Worm (Caenorhabditis elegans) whole organism, L3 larva: ENCODE measurements around the gene bud-13.
A peak's percentile ranks its signal among the peaks of the same experiment; 100 is the strongest.

Experiments
- ama-1 ChIP-seq: fragments of 150-350 bp; optimal IDR thresholded peaks from 2 replicates; lab custom pipeline; 2018
- ceh-16 ChIP-seq: sonication (generic microtip); optimal IDR thresholded peaks from 2 replicates; lab custom pipeline; 2017; ENCODE audit warnings: missing biosample characterization, missing genetic modification characterization
- ceh-28 ChIP-seq: fragments of 150-350 bp; optimal IDR thresholded peaks from 2 replicates; lab custom pipeline; 2014; ENCODE audit warnings: missing biosample characterization, missing genetic modification reagents, missing genetic modification characterization
- ceh-82 ChIP-seq: fragments of 150-350 bp; optimal IDR thresholded peaks from 2 replicates; lab custom pipeline; 2014; ENCODE audit warnings: missing biosample characterization, missing genetic modification characterization
- daf-12 ChIP-seq: fragments of 150-350 bp; optimal IDR thresholded peaks from 2 replicates; lab custom pipeline; 2014; ENCODE audit warnings: missing biosample characterization, missing genetic modification reagents, missing genetic modification characterization
- egl-5 ChIP-seq: fragments of 150-350 bp; optimal IDR thresholded peaks from 2 replicates; lab custom pipeline; 2017; ENCODE audit warnings: missing biosample characterization, missing genetic modification reagents, missing genetic modification characterization, inconsistent platforms
- elt-1 ChIP-seq: fragments of 150-350 bp; optimal IDR thresholded peaks from 2 replicates; lab custom pipeline; 2014; ENCODE audit warnings: missing biosample characterization, missing genetic modification characterization
- elt-2 ChIP-seq: sonication (generic microtip); optimal IDR thresholded peaks from 2 replicates; lab custom pipeline; 2016; ENCODE audit warnings: missing genetic modification reagents, mild to moderate bottlenecking, missing genetic modification characterization, missing compliant biosample characterization
- elt-3 ChIP-seq, 3 experiments: fragments of 150-350 bp in 1 of 3; sonication (generic microtip) in 2 of 3; optimal IDR thresholded peaks; 2 replicates in 2 of 3; 4 replicates in 1 of 3; lab custom pipeline; 2014 to 2017; ENCODE audit warnings: missing biosample characterization in 3 of 3, missing genetic modification characterization in 3 of 3
- eor-1 ChIP-seq, 2 experiments: fragments of 150-350 bp; optimal IDR thresholded peaks; 2 replicates each; lab custom pipeline; 2014 to 2018; ENCODE audit warnings: missing biosample characterization in 2 of 2, missing genetic modification characterization in 2 of 2
- fkh-10 ChIP-seq: sonication (generic microtip); optimal IDR thresholded peaks from 2 replicates; lab custom pipeline; 2017; ENCODE audit warnings: missing biosample characterization, missing genetic modification reagents, missing genetic modification characterization
- fkh-2 ChIP-seq: fragments of 150-350 bp; optimal IDR thresholded peaks from 2 replicates; lab custom pipeline; 2014; ENCODE audit warnings: missing biosample characterization, missing genetic modification reagents, missing genetic modification characterization
- hmg-11 ChIP-seq: sonication (generic microtip); optimal IDR thresholded peaks from 2 replicates; lab custom pipeline; 2016; ENCODE audit warnings: missing genetic modification characterization, missing compliant biosample characterization
- lin-15B ChIP-seq: fragments of 150-350 bp; optimal IDR thresholded peaks from 2 replicates; lab custom pipeline; 2014; ENCODE audit warnings: missing biosample characterization, missing genetic modification characterization
- lsy-12 ChIP-seq: sonication (generic microtip); optimal IDR thresholded peaks from 2 replicates; lab custom pipeline; 2016; ENCODE audit warnings: mild to moderate bottlenecking, missing genetic modification characterization, missing compliant biosample characterization
- mdl-1 ChIP-seq: fragments of 150-350 bp; optimal IDR thresholded peaks from 2 replicates; lab custom pipeline; 2014; ENCODE audit warnings: missing biosample characterization, missing genetic modification characterization
- mml-1 ChIP-seq: fragments of 150-350 bp; sonication (generic microtip); optimal IDR thresholded peaks from 3 replicates; lab custom pipeline; 2014; ENCODE audit warnings: missing biosample characterization, missing genetic modification characterization
- nfya-1 ChIP-seq: sonication (generic microtip); optimal IDR thresholded peaks from 2 replicates; lab custom pipeline; 2017; ENCODE audit warnings: missing genetic modification characterization, mild to moderate bottlenecking, missing compliant biosample characterization, antibody characterized with exemption, moderate library complexity; ENCODE audit not compliant: insufficient read depth
- nhr-23 ChIP-seq: fragments of 150-350 bp; optimal IDR thresholded peaks from 2 replicates; lab custom pipeline; 2014; ENCODE audit warnings: missing biosample characterization, missing genetic modification reagents, missing genetic modification characterization
- nhr-237 ChIP-seq: fragments of 150-350 bp; optimal IDR thresholded peaks from 2 replicates; lab custom pipeline; 2014; ENCODE audit warnings: missing biosample characterization, missing genetic modification characterization
- nhr-25 ChIP-seq: sonication (generic microtip); optimal IDR thresholded peaks from 2 replicates; lab custom pipeline; 2017; ENCODE audit warnings: missing biosample characterization, missing genetic modification characterization
- nhr-28 ChIP-seq: fragments of 150-350 bp; optimal IDR thresholded peaks from 2 replicates; lab custom pipeline; 2014; ENCODE audit warnings: missing biosample characterization, missing genetic modification characterization
- nhr-43 ChIP-seq: sonication (generic microtip); optimal IDR thresholded peaks from 2 replicates; lab custom pipeline; 2016; ENCODE audit warnings: mild to moderate bottlenecking, missing genetic modification characterization, missing compliant biosample characterization; ENCODE audit not compliant: poor library complexity, severe bottlenecking
- nhr-77 ChIP-seq: fragments of 150-350 bp; optimal IDR thresholded peaks from 2 replicates; lab custom pipeline; 2014; ENCODE audit warnings: missing biosample characterization, missing genetic modification characterization
- pha-4 ChIP-seq: fragments of 150-350 bp; optimal IDR thresholded peaks from 2 replicates; lab custom pipeline; 2014; ENCODE audit warnings: missing biosample characterization, missing genetic modification reagents, missing genetic modification characterization
- pqm-1 ChIP-seq: fragments of 150-350 bp; optimal IDR thresholded peaks from 2 replicates; lab custom pipeline; 2017; ENCODE audit warnings: missing biosample characterization, missing genetic modification characterization, inconsistent platforms
- sea-2 ChIP-seq: fragments of 150-350 bp; sonication (generic microtip); optimal IDR thresholded peaks from 4 replicates; lab custom pipeline; 2014; ENCODE audit warnings: missing biosample characterization, missing genetic modification reagents, missing genetic modification characterization
- skn-1 ChIP-seq: fragments of 150-350 bp; optimal IDR thresholded peaks from 2 replicates; lab custom pipeline; 2014; ENCODE audit warnings: missing biosample characterization, missing genetic modification characterization
- snpc-4 ChIP-seq: fragments of 150-350 bp; optimal IDR thresholded peaks from 2 replicates; lab custom pipeline; 2014; ENCODE audit warnings: missing biosample characterization, missing genetic modification characterization
- tbx-2 ChIP-seq: sonication (generic microtip); optimal IDR thresholded peaks from 2 replicates; lab custom pipeline; 2016; ENCODE audit warnings: mild to moderate bottlenecking, missing genetic modification characterization, missing compliant biosample characterization
- zag-1 ChIP-seq: fragments of 150-350 bp; optimal IDR thresholded peaks from 2 replicates; lab custom pipeline; 2014; ENCODE audit warnings: missing biosample characterization, missing genetic modification characterization
- ztf-11 ChIP-seq: fragments of 150-350 bp; optimal IDR thresholded peaks from 2 replicates; lab custom pipeline; 2014; ENCODE audit warnings: missing biosample characterization, missing genetic modification characterization
- ztf-4 ChIP-seq: fragments of 150-350 bp; optimal IDR thresholded peaks from 2 replicates; lab custom pipeline; 2014; ENCODE audit warnings: missing biosample characterization, missing genetic modification characterization

Gene bud-13

ce11 chrIII:8981847-8982479 is 14.4 kb upstream of the bud-13 start, which contains the start of gene pde-2:
Gene pde-2, minus strand, starts transcription at chrIII:8981897.
- TF ChIP-seq nhr-25 (tag; lab: Kevin White, UChicago) (peak; percentile 38), nhr-43 (tag; lab: Kevin White, UChicago) (peak; percentile 46), nhr-23 (tag; lab: Kevin White, UChicago) (peak; percentile 25), ceh-28 (tag; lab: Kevin White, UChicago) (peak; percentile 7), nhr-237 (tag; lab: Kevin White, UChicago) (no peak), snpc-4 (peak; percentile 23), elt-1 (tag; lab: Kevin White, UChicago) (no peak), fkh-2 (tag; lab: Kevin White, UChicago) (no peak), eor-1 (tag; optimal IDR thresholded peaks at IDR 0.05; lab: Kevin White, UChicago) (no peak), skn-1 (tag; lab: Kevin White, UChicago) (no peak), tbx-2 (tag; lab: Kevin White, UChicago) (peak; percentile 34), egl-5 (tag; lab: Kevin White, UChicago) (peak; percentile 18), lin-15B (tag; lab: Kevin White, UChicago) (peak; percentile 31), ama-1 (lab: Kevin White, UChicago) (peak; percentile 67), hmg-11 (tag; lab: Kevin White, UChicago) (peak; percentile 70), nhr-77 (no peak), fkh-10 (GFP tag; lab: Kevin White, UChicago) (peak; percentile 78), pqm-1 (tag; lab: Kevin White, UChicago) (no peak), elt-3 (tag; optimal IDR thresholded peaks at IDR 0.05; lab: Kevin White, UChicago) (no peak), mml-1 (tag; lab: Kevin White, UChicago) (no peak), nfya-1 (tag; lab: Kevin White, UChicago) (peak; percentile 79), lsy-12 (tag; lab: Kevin White, UChicago) (peak; percentile 15), pha-4 (peak; percentile 61)

- TF ChIP-seq nfya-1 (tag; lab: Kevin White, UChicago) (no peak), nhr-43 (tag; lab: Kevin White, UChicago) (peak; percentile 52)
Measured at ce11 chrIII:8980892-8981291, 13.4 kb upstream of the bud-13 start.

- no peak for TF ChIP-seq nhr-28 (tag; lab: Kevin White, UChicago)
- TF ChIP-seq tbx-2 (tag; lab: Kevin White, UChicago) = no peak
- peak; percentile 13 for TF ChIP-seq fkh-10 (GFP tag; lab: Kevin White, UChicago)
- no peak for TF ChIP-seq ztf-4 (tag; lab: Kevin White, UChicago)
- peak; percentile 35 for TF ChIP-seq lsy-12 (tag; lab: Kevin White, UChicago)
- TF ChIP-seq lin-15B (tag; lab: Kevin White, UChicago) = no peak
Measured at ce11 chrIII:8978512-8979352, 11.2 kb upstream of the bud-13 start.

- TF ChIP-seq tbx-2 (tag; lab: Kevin White, UChicago) (no peak), nhr-43 (tag; lab: Kevin White, UChicago) (peak; percentile 47), ceh-28 (tag; lab: Kevin White, UChicago) (peak; percentile 8)
Measured at ce11 chrIII:8974835-8975234, 7.3 kb upstream of the bud-13 start.

- TF ChIP-seq ztf-11 (tag; lab: Kevin White, UChicago) (no peak), daf-12 (tag; lab: Kevin White, UChicago) (no peak), ztf-4 (tag; lab: Kevin White, UChicago) (no peak), fkh-2 (tag; lab: Kevin White, UChicago) (no peak), elt-1 (tag; lab: Kevin White, UChicago) (no peak), hmg-11 (tag; lab: Kevin White, UChicago) (no peak), nfya-1 (tag; lab: Kevin White, UChicago) (no peak), mdl-1 (tag; lab: Kevin White, UChicago) (no peak), elt-2 (tag; lab: Kevin White, UChicago) (no peak), sea-2 (GFP tag; lab: Kevin White, UChicago) (no peak), lsy-12 (tag; lab: Kevin White, UChicago) (no peak), nhr-237 (tag; lab: Kevin White, UChicago) (no peak), nhr-28 (tag; lab: Kevin White, UChicago) (no peak), pqm-1 (tag; lab: Kevin White, UChicago) (no peak), ceh-82 (tag; lab: Kevin White, UChicago) (no peak), ceh-16 (tag; lab: Kevin White, UChicago) (no peak), zag-1 (no peak), snpc-4 (no peak), tbx-2 (tag; lab: Kevin White, UChicago) (no peak)
- TF ChIP-seq, all 47 proteins: peak for 0
Measured at ce11 chrIII:8973826-8974225, 6.3 kb upstream of the bud-13 start, which contains the start of gene R08D7.5. Gene R08D7.5, plus strand, starts transcription at chrIII:8974126.
